Worm (Caenorhabditis elegans): ENCODE measurements around the gene C30G12.4.

DNA sequence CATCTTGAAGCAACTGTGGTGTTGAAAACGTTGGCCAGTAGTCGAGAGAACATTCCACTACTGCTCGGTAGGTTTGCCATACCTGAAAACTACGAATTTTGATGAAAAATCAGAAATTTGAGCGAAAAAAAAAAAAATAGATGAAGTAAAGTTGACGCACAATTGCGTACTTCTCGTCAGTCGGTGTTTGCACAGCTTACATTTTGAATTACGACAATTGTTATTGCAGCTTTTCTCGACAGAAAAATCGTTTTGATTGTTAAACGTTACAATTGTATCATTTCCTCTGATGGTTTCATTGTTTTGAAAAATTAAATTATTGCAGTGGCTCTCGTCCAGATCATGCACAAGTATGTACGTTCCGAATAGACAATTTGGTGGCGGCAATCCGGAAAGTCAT is 48.1 kb downstream of the C30G12.4 start, which contains the start of the genes F45E12.5 and cnep-1:
- no peak for TF ChIP-seq tbx-2 (tag; optimal IDR thresholded peaks at IDR 0.05)
- no peak for TF ChIP-seq snpc-4 (tag; optimal IDR thresholded peaks at IDR 0.05)
- TF ChIP-seq alr-1 (tag; optimal IDR thresholded peaks at IDR 0.05; ENCODE audit: borderline replicate concordance) = no peak
- TF ChIP-seq fkh-10 (GFP tag; optimal IDR thresholded peaks at IDR 0.05) = no peak
- TF ChIP-seq nhr-85 (tag) = no peak
- no peak for TF ChIP-seq vab-15 (tag; optimal IDR thresholded peaks at IDR 0.05)
- no peak for TF ChIP-seq jun-1 (tag; optimal IDR thresholded peaks at IDR 0.05)
- TF ChIP-seq fos-1 (tag; optimal IDR thresholded peaks at IDR 0.05) = no peak
- TF ChIP-seq unc-62 (GFP tag; optimal IDR thresholded peaks at IDR 0.05) = no peak

Measured in whole organism, L1 larva.